Fruit fly (Drosophila melanogaster) whole organism, embryonic: ENCODE results near the gene CG5050.

Experiments
- ATbp ChIP-seq: fragments of 200-800 bp; sonication (Bioruptor generic); optimal IDR thresholded peaks from 2 replicates; lab custom pipeline; 2017; ENCODE audit warnings: missing biosample characterization, mild to moderate bottlenecking, missing genetic modification characterization, missing genetic modification reagents
- B-H1 ChIP-seq: fragments of 200-800 bp; sonication (Bioruptor generic); IDR thresholded peaks from 3 replicates; pipeline ENCODE4 v1.3.6; 2022; ENCODE audit warnings: missing biosample characterization, missing genetic modification characterization
- Bdp1 ChIP-seq: fragments of 200-800 bp; sonication (Bioruptor generic); optimal IDR thresholded peaks from 3 replicates; lab custom pipeline; 2016; ENCODE audit warnings: missing biosample characterization, missing genetic modification characterization
- CG10209 ChIP-seq: fragments of 200-800 bp; sonication (Bioruptor generic); optimal IDR thresholded peaks from 3 replicates; lab custom pipeline; 2017; ENCODE audit warnings: missing biosample characterization, mild to moderate bottlenecking, missing genetic modification characterization, missing genetic modification reagents
- CG11504 ChIP-seq: fragments of 200-800 bp; sonication (Bioruptor generic); optimal IDR thresholded peaks from 3 replicates; lab custom pipeline; 2019; ENCODE audit warnings: missing biosample characterization, mild to moderate bottlenecking, missing genetic modification characterization, moderate library complexity
- CG12391 ChIP-seq: fragments of 200-800 bp; sonication (Bioruptor generic); optimal IDR thresholded peaks from 3 replicates; lab custom pipeline; 2018; ENCODE audit warnings: missing biosample characterization, mild to moderate bottlenecking, missing genetic modification characterization, moderate library complexity
- CG12659 ChIP-seq: fragments of 200-800 bp; sonication (Bioruptor generic); optimal IDR thresholded peaks from 3 replicates; lab custom pipeline; 2017; ENCODE audit warnings: mild to moderate bottlenecking, missing biosample characterization, missing genetic modification reagents, missing genetic modification characterization
- CG12769 ChIP-seq: fragments of 200-800 bp; sonication (Bioruptor generic); optimal IDR thresholded peaks from 2 replicates; lab custom pipeline; 2019; ENCODE audit warnings: missing biosample characterization, mild to moderate bottlenecking, missing genetic modification characterization, moderate library complexity
- CG14441 ChIP-seq: fragments of 200-800 bp; sonication (Bioruptor generic); IDR thresholded peaks from 2 replicates; pipeline ENCODE4 v1.3.6; 2022; ENCODE audit warnings: missing biosample characterization, missing genetic modification characterization
- CG1529 ChIP-seq: fragments of 200-800 bp; sonication (Bioruptor generic); optimal IDR thresholded peaks from 3 replicates; lab custom pipeline; 2018; ENCODE audit warnings: missing biosample characterization, missing genetic modification characterization
- CG17186 ChIP-seq: fragments of 200-800 bp; sonication (Bioruptor generic); optimal IDR thresholded peaks from 3 replicates; lab custom pipeline; 2017; ENCODE audit warnings: missing biosample characterization, missing genetic modification reagents, missing genetic modification characterization
- CG17328 ChIP-seq: fragments of 200-800 bp; sonication (Bioruptor generic); IDR thresholded peaks from 2 replicates; pipeline ENCODE4 v1.3.6; 2022; ENCODE audit warnings: missing biosample characterization, missing genetic modification characterization
- CG2199 ChIP-seq: fragments of 200-800 bp; sonication (Bioruptor generic); IDR thresholded peaks from 3 replicates; pipeline ENCODE4 v1.3.6; 2022; ENCODE audit warnings: missing biosample characterization, missing genetic modification characterization
- CG30403 ChIP-seq: fragments of 200-800 bp; sonication (Bioruptor generic); optimal IDR thresholded peaks from 3 replicates; lab custom pipeline; 2016; ENCODE audit warnings: missing biosample characterization, missing genetic modification characterization
- CG3847 ChIP-seq: fragments of 200-800 bp; sonication (Bioruptor generic); IDR thresholded peaks from 2 replicates; pipeline ENCODE4 v1.3.6; 2022; ENCODE audit warnings: missing biosample characterization, missing genetic modification characterization
- CG6175 ChIP-seq: fragments of 200-800 bp; sonication (Bioruptor generic); IDR thresholded peaks from 3 replicates; pipeline ENCODE4 v1.3.6; 2022; ENCODE audit warnings: missing biosample characterization, missing genetic modification characterization
- CG6813 ChIP-seq: fragments of 200-800 bp; sonication (Bioruptor generic); optimal IDR thresholded peaks from 2 replicates; lab custom pipeline; 2017; ENCODE audit warnings: missing biosample characterization, missing genetic modification characterization, mild to moderate bottlenecking, moderate library complexity, missing genetic modification reagents
- CG7987 ChIP-seq: fragments of 200-800 bp; sonication (Bioruptor generic); optimal IDR thresholded peaks from 2 replicates; lab custom pipeline; 2018; ENCODE audit warnings: missing biosample characterization, mild to moderate bottlenecking, missing genetic modification characterization, moderate library complexity
- CG8944 ChIP-seq: fragments of 200-800 bp; sonication (Bioruptor generic); optimal IDR thresholded peaks from 3 replicates; lab custom pipeline; 2016; ENCODE audit warnings: missing biosample characterization, missing genetic modification characterization
- Camta ChIP-seq: fragments of 200-800 bp; sonication (Bioruptor generic); optimal IDR thresholded peaks from 2 replicates; lab custom pipeline; 2016; ENCODE audit warnings: missing biosample characterization, missing genetic modification characterization
- HLH54F ChIP-seq: fragments of 200-800 bp; sonication (Bioruptor generic); optimal IDR thresholded peaks from 3 replicates; lab custom pipeline; 2016; ENCODE audit warnings: missing biosample characterization, missing genetic modification characterization
- Hr51 ChIP-seq, 2 experiments: fragments of 200-800 bp; sonication (Bioruptor generic); optimal IDR thresholded peaks; 2 replicates in 1 of 2; 3 replicates in 1 of 2; lab custom pipeline; 2016 to 2018; ENCODE audit warnings: missing biosample characterization in 2 of 2, missing genetic modification characterization in 2 of 2, mild to moderate bottlenecking in 1 of 2, moderate library complexity in 1 of 2
- Med ChIP-seq: fragments of 200-800 bp; sonication (Bioruptor generic); peaks from one replicate; lab custom pipeline; 2016; ENCODE audit warnings: missing biosample characterization, missing genetic modification characterization, mild to moderate bottlenecking, inconsistent platforms, moderate library complexity
- NC2β ChIP-seq: fragments of 200-800 bp; sonication (Bioruptor generic); optimal IDR thresholded peaks from 2 replicates; lab custom pipeline; 2016; ENCODE audit warnings: missing biosample characterization, missing genetic modification characterization
- Optix ChIP-seq: fragments of 200-800 bp; sonication (Bioruptor generic); IDR thresholded peaks from 3 replicates; pipeline ENCODE4 v1.3.6; 2022; ENCODE audit warnings: missing biosample characterization, missing genetic modification characterization
- Pdp1 ChIP-seq, 2 experiments: fragments of 200-800 bp; sonication (Bioruptor generic); optimal IDR thresholded peaks; 3 replicates each; lab custom pipeline; 2016; ENCODE audit warnings: missing biosample characterization in 2 of 2, missing genetic modification characterization in 2 of 2, mild to moderate bottlenecking in 1 of 2, moderate library complexity in 1 of 2
- Ptx1 ChIP-seq: fragments of 200-800 bp; sonication (Bioruptor generic); IDR thresholded peaks from 2 replicates; pipeline ENCODE4 v1.3.6; 2022; ENCODE audit warnings: missing biosample characterization, missing genetic modification characterization
- Rfx ChIP-seq: fragments of 200-800 bp; sonication (Bioruptor generic); IDR thresholded peaks from 2 replicates; pipeline ENCODE4 v1.3.6; 2022; ENCODE audit warnings: missing biosample characterization, missing genetic modification characterization
- Side ChIP-seq: fragments of 200-800 bp; sonication (Bioruptor generic); optimal IDR thresholded peaks from 2 replicates; lab custom pipeline; 2016; ENCODE audit warnings: missing biosample characterization, missing genetic modification characterization
- Sox102F ChIP-seq: fragments of 200-800 bp; sonication (Bioruptor generic); optimal IDR thresholded peaks from 2 replicates; lab custom pipeline; 2018; ENCODE audit warnings: missing biosample characterization, mild to moderate bottlenecking, missing genetic modification characterization, moderate library complexity
- cad ChIP-seq: fragments of >200 bp; optimal IDR thresholded peaks from 2 replicates; lab custom pipeline; 2017; ENCODE audit warnings: missing biosample characterization, missing genetic modification characterization
- ci ChIP-seq: fragments of 200-800 bp; sonication (Bioruptor generic); IDR thresholded peaks from 3 replicates; pipeline ENCODE4 v1.3.6; 2022; ENCODE audit warnings: missing biosample characterization, missing genetic modification characterization
- cwo ChIP-seq: fragments of 200-800 bp; sonication (Bioruptor generic); optimal IDR thresholded peaks from 3 replicates; lab custom pipeline; 2017; ENCODE audit warnings: missing biosample characterization, missing genetic modification characterization, mild to moderate bottlenecking, moderate library complexity, missing genetic modification reagents
- dan ChIP-seq: fragments of 200-800 bp; sonication (Bioruptor generic); IDR thresholded peaks from 2 replicates; pipeline ENCODE4 v1.3.6; 2022; ENCODE audit warnings: missing biosample characterization, missing genetic modification characterization
- dati ChIP-seq: fragments of 200-800 bp; sonication (Bioruptor generic); IDR thresholded peaks from 2 replicates; pipeline ENCODE4 v1.3.6; 2022; ENCODE audit warnings: missing biosample characterization, missing genetic modification characterization
- ems ChIP-seq: fragments of 200-800 bp; sonication (Bioruptor generic); optimal IDR thresholded peaks from 3 replicates; lab custom pipeline; 2016; ENCODE audit warnings: missing biosample characterization, missing genetic modification characterization
- ftz-f1 ChIP-seq: fragments of 200-800 bp; sonication (Bioruptor generic); optimal IDR thresholded peaks from 2 replicates; lab custom pipeline; 2016; ENCODE audit warnings: missing biosample characterization, missing genetic modification characterization
- gem ChIP-seq: fragments of 200-800 bp; sonication (Bioruptor generic); optimal IDR thresholded peaks from 2 replicates; lab custom pipeline; 2019; ENCODE audit warnings: missing biosample characterization, mild to moderate bottlenecking, missing genetic modification characterization, moderate library complexity
- gro ChIP-seq: fragments of 200-800 bp; sonication (Bioruptor generic); optimal IDR thresholded peaks from 2 replicates; lab custom pipeline; 2016; ENCODE audit warnings: missing biosample characterization, missing genetic modification characterization
- kah ChIP-seq: fragments of 200-800 bp; sonication (Bioruptor generic); optimal IDR thresholded peaks from 2 replicates; lab custom pipeline; 2018; ENCODE audit warnings: missing biosample characterization, mild to moderate bottlenecking, missing genetic modification characterization
- pb ChIP-seq: fragments of 200-800 bp; sonication (Bioruptor generic); optimal IDR thresholded peaks from 3 replicates; lab custom pipeline; 2016; ENCODE audit warnings: missing biosample characterization, missing genetic modification characterization
- sd ChIP-seq: fragments of 200-800 bp; sonication (Bioruptor generic); optimal IDR thresholded peaks from 3 replicates; lab custom pipeline; 2018; ENCODE audit warnings: missing biosample characterization, mild to moderate bottlenecking, missing genetic modification characterization, moderate library complexity
- tna ChIP-seq: fragments of 200-800 bp; sonication (Bioruptor generic); IDR thresholded peaks from 2 replicates; pipeline ENCODE4 v1.3.6; 2022; ENCODE audit warnings: missing biosample characterization, missing genetic modification characterization; ENCODE audit not compliant: partially characterized antibody
- toy ChIP-seq: fragments of 200-800 bp; sonication (Bioruptor generic); IDR thresholded peaks from 2 replicates; pipeline ENCODE4 v1.3.6; 2022; ENCODE audit warnings: missing biosample characterization, missing genetic modification characterization
- twi ChIP-seq: fragments of 200-800 bp; optimal IDR thresholded peaks from 2 replicates; lab custom pipeline; 2019; ENCODE audit warnings: missing biosample characterization, mild to moderate bottlenecking, missing genetic modification characterization, moderate library complexity
- zen2 ChIP-seq: fragments of 200-800 bp; sonication (Bioruptor generic); IDR thresholded peaks from 3 replicates; pipeline ENCODE4 v1.3.6; 2022; ENCODE audit warnings: missing biosample characterization, missing genetic modification characterization; ENCODE audit not compliant: partially characterized antibody

Gene CG5050

DNA sequence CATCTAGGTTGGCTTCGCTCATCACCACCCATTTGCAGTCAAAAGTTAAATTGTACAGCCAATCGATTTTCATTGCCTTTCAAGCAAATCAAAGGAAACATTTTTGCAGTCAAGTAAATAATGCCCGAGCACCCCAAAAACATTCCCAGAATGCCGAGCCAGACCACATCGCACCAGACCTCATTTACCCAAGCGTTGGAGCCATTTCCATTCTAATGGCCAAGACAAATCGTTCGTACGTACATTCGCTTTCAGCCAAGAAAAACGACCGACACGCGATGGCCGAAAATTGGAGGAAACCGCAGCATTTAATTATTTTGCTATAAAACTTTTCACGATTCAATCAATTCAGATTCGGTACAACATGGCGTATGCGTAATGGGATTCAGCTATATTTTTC, 27.7 kb upstream of the CG5050 start (continued):
- TF ChIP-seq pb (GFP tag; lab: Kevin White, UChicago) (no peak), dati (GFP tag; lab: Robert Waterston, UW) (no peak), dan (no peak), Hr51 (GFP tag; optimal IDR thresholded peaks at IDR 0.05; lab: Kevin White, UChicago) (no peak), ems (GFP tag; lab: Kevin White, UChicago) (no peak), CG7987 (no peak), ATbp (GFP tag; lab: Kevin White, UChicago) (no peak), CG10209 (no peak), ci (0 out of 3 replicates have a peak, but pooled peaks have one; percentile 6), Optix (GFP tag; lab: Robert Waterston, UW) (no peak), toy (GFP tag; lab: Robert Waterston, UW) (no peak), CG12769 (tag; lab: Kevin White, UChicago) (peak; percentile 40), tna (GFP tag; lab: Robert Waterston, UW) (no peak), Pdp1 (GFP tag; optimal IDR thresholded peaks at IDR 0.05; lab: Kevin White, UChicago) (peak in 1 of 2 experiments; percentile 0), kah (no peak), Camta (GFP tag; lab: Kevin White, UChicago) (no peak), HLH54F (GFP tag; lab: Kevin White, UChicago) (no peak), ftz-f1 (no peak), CG12659 (no peak), gro (GFP tag; lab: Kevin White, UChicago) (no peak), CG2199 (GFP tag; lab: Robert Waterston, UW) (peak; percentile 96), zen2 (GFP tag; lab: Robert Waterston, UW) (no peak), CG6175 (GFP tag; lab: Robert Waterston, UW) (no peak), Rfx (GFP tag; lab: Robert Waterston, UW) (no peak), CG6813 (GFP tag; lab: Kevin White, UChicago) (no peak), Sox102F (GFP tag; lab: Kevin White, UChicago) (no peak), twi (tag; lab: Kevin White, UChicago) (no peak), cad (GFP tag; lab: Kevin White, UChicago) (no peak)

DNA sequence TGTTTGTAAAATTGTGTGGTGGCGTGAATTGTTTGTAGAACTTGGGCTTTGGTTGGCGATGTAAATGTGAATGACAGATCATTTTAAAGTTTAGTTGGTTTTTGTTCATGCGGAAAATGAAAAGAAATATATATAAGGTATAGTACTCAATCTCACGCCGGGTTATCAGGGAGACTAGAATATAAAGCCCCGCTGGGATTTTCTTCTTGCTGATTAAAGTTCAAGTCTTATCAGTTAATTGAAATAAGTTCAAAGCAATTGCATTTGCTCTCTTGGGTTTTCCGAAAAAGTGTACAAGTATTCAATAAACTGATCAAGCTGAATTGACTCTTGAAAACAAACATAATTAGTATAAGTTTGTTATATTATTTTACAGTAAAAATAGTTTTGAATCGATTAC, 27.3 kb upstream of the CG5050 start:
- TF ChIP-seq Side (GFP tag; lab: Kevin White, UChicago) (no peak), CG2199 (GFP tag; lab: Robert Waterston, UW) (no peak), cwo (GFP tag; lab: Kevin White, UChicago) (no peak), CG12391 (tag; lab: Kevin White, UChicago) (no peak), CG3847 (GFP tag; lab: Robert Waterston, UW) (no peak)

DNA sequence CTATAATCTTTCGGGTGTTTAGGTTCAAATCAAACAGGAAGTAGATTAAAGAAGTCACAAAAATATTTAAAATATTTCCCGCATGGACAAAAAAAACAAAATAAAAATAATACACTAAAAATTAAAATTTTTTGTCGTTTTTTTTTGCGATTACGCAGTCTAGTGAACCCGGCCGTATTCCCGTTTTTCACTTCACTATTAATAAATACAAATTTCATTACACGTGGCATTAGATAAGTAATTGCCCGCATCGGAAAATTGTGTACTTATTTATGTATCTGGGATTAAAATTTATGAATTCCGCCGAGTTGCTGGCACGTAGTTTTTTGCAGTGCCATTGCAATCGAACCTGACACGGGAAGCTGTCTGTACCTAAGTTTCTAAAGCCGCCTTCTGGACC, 25.5 kb upstream of the CG5050 start:
- TF ChIP-seq CG8944 (GFP tag; lab: Kevin White, UChicago) = no peak
- TF ChIP-seq Med (GFP tag; lab: Kevin White, UChicago) = peak; percentile 73
- TF ChIP-seq Bdp1 = no peak
- TF ChIP-seq Ptx1 (GFP tag; lab: Robert Waterston, UW) = peak; percentile 44; the same call in 1 of the 2 replicates
- peak; percentile 29; the same call in 1 of the 2 replicates for TF ChIP-seq CG14441 (GFP tag; lab: Robert Waterston, UW)
- no peak for TF ChIP-seq sd (tag; lab: Kevin White, UChicago)
- TF ChIP-seq gem (tag; lab: Kevin White, UChicago) = peak; percentile 16
- peak in 1 of 2 experiments; percentile 22 for TF ChIP-seq Hr51 (GFP tag; optimal IDR thresholded peaks at IDR 0.05; lab: Kevin White, UChicago)
- TF ChIP-seq CG1529 (GFP tag; lab: Kevin White, UChicago) = no peak
- TF ChIP-seq CG17328 = peak; percentile 16; the same call in 1 of the 2 replicates
- no peak for TF ChIP-seq CG17186 (GFP tag; lab: Kevin White, UChicago)
- TF ChIP-seq NC2β = no peak
- 0 out of 3 replicates have a peak, but pooled peaks have one; percentile 12 for TF ChIP-seq B-H1 (GFP tag; lab: Robert Waterston, UW)
- TF ChIP-seq CG11504 (tag; lab: Kevin White, UChicago) = peak; percentile 15
- peak; percentile 11 for TF ChIP-seq CG30403 (GFP tag; lab: Kevin White, UChicago)
